Fruit fly (Drosophila melanogaster) whole organism, embryonic: ENCODE results near the gene wit.

Experiments used
- ATbp ChIP-seq: fragments of 200-800 bp; sonication (Bioruptor generic); optimal IDR thresholded peaks from 2 replicates; lab custom pipeline; 2017; ENCODE audit warnings: missing biosample characterization, mild to moderate bottlenecking, missing genetic modification characterization, missing genetic modification reagents
- C15 ChIP-seq: fragments of 200-800 bp; sonication (Bioruptor generic); IDR thresholded peaks from 3 replicates; pipeline ENCODE4 v1.3.6; 2022; ENCODE audit warnings: missing biosample characterization, missing genetic modification characterization
- CG11247 ChIP-seq: fragments of 200-800 bp; sonication (Bioruptor generic); IDR thresholded peaks from 2 replicates; pipeline ENCODE4 v1.3.6; 2022; ENCODE audit warnings: missing biosample characterization, missing genetic modification characterization
- CG12659 ChIP-seq: fragments of 200-800 bp; sonication (Bioruptor generic); optimal IDR thresholded peaks from 3 replicates; lab custom pipeline; 2017; ENCODE audit warnings: mild to moderate bottlenecking, missing biosample characterization, missing genetic modification reagents, missing genetic modification characterization
- CG14667 ChIP-seq: fragments of 200-800 bp; sonication (Bioruptor generic); IDR thresholded peaks from 2 replicates; pipeline ENCODE4 v1.3.6; 2022; ENCODE audit warnings: missing biosample characterization, missing genetic modification characterization
- CG14965 ChIP-seq: fragments of 200-800 bp; sonication (Bioruptor generic); optimal IDR thresholded peaks from 2 replicates; lab custom pipeline; 2016; ENCODE audit warnings: missing biosample characterization, missing genetic modification characterization, borderline replicate concordance
- CG15269 ChIP-seq: fragments of 200-800 bp; sonication (Bioruptor generic); optimal IDR thresholded peaks from 2 replicates; lab custom pipeline; 2018; ENCODE audit warnings: missing biosample characterization, mild to moderate bottlenecking, missing genetic modification characterization, moderate library complexity
- CG15696 ChIP-seq: fragments of 200-800 bp; sonication (Bioruptor generic); optimal IDR thresholded peaks from 2 replicates; lab custom pipeline; 2019; ENCODE audit warnings: missing biosample characterization, mild to moderate bottlenecking, missing genetic modification characterization, moderate library complexity
- CG17359 ChIP-seq: fragments of 200-800 bp; sonication (Bioruptor generic); optimal IDR thresholded peaks from 3 replicates; lab custom pipeline; 2018; ENCODE audit warnings: missing biosample characterization, mild to moderate bottlenecking, missing genetic modification characterization, moderate library complexity
- CG17912 ChIP-seq: fragments of 200-800 bp; sonication (Bioruptor generic); optimal IDR thresholded peaks from 2 replicates; lab custom pipeline; 2018; ENCODE audit warnings: missing biosample characterization, mild to moderate bottlenecking, missing genetic modification characterization
- CG2120 ChIP-seq: fragments of 200-800 bp; sonication (Bioruptor generic); optimal IDR thresholded peaks from 3 replicates; lab custom pipeline; 2016; ENCODE audit warnings: missing biosample characterization, missing genetic modification characterization
- CG31388 ChIP-seq: fragments of 200-800 bp; sonication (Bioruptor generic); optimal IDR thresholded peaks from 2 replicates; lab custom pipeline; 2016; ENCODE audit warnings: missing biosample characterization, missing genetic modification characterization
- CG4328 ChIP-seq: fragments of 200-800 bp; sonication (Bioruptor generic); optimal IDR thresholded peaks from 3 replicates; lab custom pipeline; 2017; ENCODE audit warnings: missing biosample characterization, missing genetic modification reagents, missing genetic modification characterization
- CG7839 ChIP-seq: fragments of 200-800 bp; sonication (Bioruptor generic); optimal IDR thresholded peaks from 3 replicates; lab custom pipeline; 2018; ENCODE audit warnings: missing biosample characterization, mild to moderate bottlenecking, missing genetic modification characterization, moderate library complexity
- CG7963 ChIP-seq: fragments of 200-800 bp; sonication (Bioruptor generic); IDR thresholded peaks from 3 replicates; pipeline ENCODE4 v1.3.6; 2022; ENCODE audit warnings: missing biosample characterization, missing genetic modification characterization; ENCODE audit not compliant: partially characterized antibody
- CG9876 ChIP-seq: fragments of 200-800 bp; sonication (Bioruptor generic); optimal IDR thresholded peaks from 2 replicates; lab custom pipeline; 2016; ENCODE audit warnings: missing biosample characterization, missing genetic modification characterization
- D19B ChIP-seq: fragments of 200-800 bp; sonication (Bioruptor generic); optimal IDR thresholded peaks from 2 replicates; lab custom pipeline; 2017; ENCODE audit warnings: missing biosample characterization, mild to moderate bottlenecking, missing genetic modification characterization
- Dad ChIP-seq: fragments of 200-800 bp; sonication (Bioruptor generic); optimal IDR thresholded peaks from 3 replicates; lab custom pipeline; 2016; ENCODE audit warnings: missing biosample characterization, missing genetic modification characterization
- Dp ChIP-seq: fragments of 200-800 bp; sonication (Bioruptor generic); optimal IDR thresholded peaks from 2 replicates; lab custom pipeline; 2018; ENCODE audit warnings: missing biosample characterization, mild to moderate bottlenecking, missing genetic modification characterization, moderate library complexity
- Fer2 ChIP-seq: fragments of 200-800 bp; sonication (Bioruptor generic); optimal IDR thresholded peaks from 2 replicates; lab custom pipeline; 2018; ENCODE audit warnings: missing biosample characterization, mild to moderate bottlenecking, missing genetic modification characterization, moderate library complexity
- HLH3B ChIP-seq: fragments of 200-800 bp; sonication (Bioruptor generic); IDR thresholded peaks from 2 replicates; pipeline ENCODE4 v1.3.6; 2022; ENCODE audit warnings: missing biosample characterization, missing genetic modification characterization
- HLH4C ChIP-seq: fragments of 200-800 bp; sonication (Bioruptor generic); IDR thresholded peaks from 3 replicates; pipeline ENCODE4 v1.3.6; 2022; ENCODE audit warnings: missing biosample characterization, missing genetic modification characterization; ENCODE audit not compliant: partially characterized antibody
- Ptx1 ChIP-seq: fragments of 200-800 bp; sonication (Bioruptor generic); IDR thresholded peaks from 2 replicates; pipeline ENCODE4 v1.3.6; 2022; ENCODE audit warnings: missing biosample characterization, missing genetic modification characterization
- danr ChIP-seq: fragments of 200-800 bp; sonication (Bioruptor generic); IDR thresholded peaks from 2 replicates; pipeline ENCODE4 v1.3.6; 2022; ENCODE audit warnings: missing biosample characterization, missing genetic modification characterization
- dati ChIP-seq: fragments of 200-800 bp; sonication (Bioruptor generic); IDR thresholded peaks from 2 replicates; pipeline ENCODE4 v1.3.6; 2022; ENCODE audit warnings: missing biosample characterization, missing genetic modification characterization
- dmrt11E ChIP-seq: fragments of 200-800 bp; sonication (Bioruptor generic); optimal IDR thresholded peaks from 3 replicates; lab custom pipeline; 2018; ENCODE audit warnings: missing biosample characterization, mild to moderate bottlenecking, missing genetic modification characterization, moderate library complexity
- en ChIP-seq: fragments of 200-800 bp; sonication (Bioruptor generic); optimal IDR thresholded peaks from 2 replicates; lab custom pipeline; 2016; ENCODE audit warnings: missing biosample characterization, missing genetic modification characterization
- fd3F ChIP-seq: fragments of 200-800 bp; sonication (Bioruptor generic); optimal IDR thresholded peaks from 2 replicates; lab custom pipeline; 2018; ENCODE audit warnings: missing biosample characterization, mild to moderate bottlenecking, missing genetic modification characterization, moderate library complexity
- ftz-f1 ChIP-seq: fragments of 200-800 bp; sonication (Bioruptor generic); optimal IDR thresholded peaks from 2 replicates; lab custom pipeline; 2016; ENCODE audit warnings: missing biosample characterization, missing genetic modification characterization
- fu2 ChIP-seq: fragments of 200-800 bp; sonication (Bioruptor generic); optimal IDR thresholded peaks from 2 replicates; lab custom pipeline; 2016; ENCODE audit warnings: missing biosample characterization, missing genetic modification characterization
- grau ChIP-seq: fragments of 200-800 bp; optimal IDR thresholded peaks from 3 replicates; lab custom pipeline; 2019; ENCODE audit warnings: missing biosample characterization, mild to moderate bottlenecking, missing genetic modification characterization, moderate library complexity
- gsb ChIP-seq: fragments of 200-800 bp; sonication (Bioruptor generic); IDR thresholded peaks from 2 replicates; pipeline ENCODE4 v1.3.6; 2022; ENCODE audit warnings: missing biosample characterization, missing genetic modification characterization
- klu ChIP-seq: fragments of 200-800 bp; sonication (Bioruptor generic); IDR thresholded peaks from 2 replicates; pipeline ENCODE4 v1.3.6; 2022; ENCODE audit warnings: missing biosample characterization, missing genetic modification characterization
- lov ChIP-seq, 2 experiments: fragments of 200-800 bp in 1 of 2; fragments of >200 bp in 1 of 2; sonication (Bioruptor generic) in 1 of 2; IDR thresholded peaks in 1 of 2; optimal IDR thresholded peaks in 1 of 2; 2 replicates in 1 of 2; 3 replicates in 1 of 2; pipeline versions ENCODE4 v1.3.6 to Lab custom; 2017 to 2022; ENCODE audit warnings: missing biosample characterization in 1 of 2, missing genetic modification characterization in 1 of 2
- nerfin-2 ChIP-seq: fragments of 200-800 bp; sonication (Bioruptor generic); IDR thresholded peaks from 2 replicates; pipeline ENCODE4 v1.3.6; 2022; ENCODE audit warnings: missing biosample characterization, missing genetic modification characterization; ENCODE audit not compliant: partially characterized antibody
- onecut ChIP-seq: fragments of 200-800 bp; sonication (Bioruptor generic); IDR thresholded peaks from 2 replicates; pipeline ENCODE4 v1.3.6; 2022; ENCODE audit warnings: missing biosample characterization, missing genetic modification characterization
- p53 ChIP-seq: fragments of 200-800 bp; sonication (Bioruptor generic); optimal IDR thresholded peaks from 2 replicates; lab custom pipeline; 2016; ENCODE audit warnings: missing biosample characterization, missing genetic modification characterization
- repo ChIP-seq: fragments of 200-800 bp; sonication (Bioruptor generic); optimal IDR thresholded peaks from 2 replicates; lab custom pipeline; 2016; ENCODE audit warnings: missing biosample characterization, missing genetic modification characterization
- run ChIP-seq: fragments of 200-800 bp; sonication (Bioruptor generic); optimal IDR thresholded peaks from 3 replicates; lab custom pipeline; 2018; ENCODE audit warnings: missing biosample characterization, mild to moderate bottlenecking, missing genetic modification characterization
- sc ChIP-seq, 3 experiments: fragments of >200 bp in 2 of 3; fragments of 200-800 bp in 1 of 3; sonication (Bioruptor generic) in 1 of 3; optimal IDR thresholded peaks; 2 replicates in 2 of 3; 3 replicates in 1 of 3; lab custom pipeline; 2017; ENCODE audit warnings: mild to moderate bottlenecking in 1 of 3, missing biosample characterization in 1 of 3, missing genetic modification characterization in 1 of 3, missing genetic modification reagents in 1 of 3
- scrt ChIP-seq: fragments of 200-800 bp; sonication (Bioruptor generic); optimal IDR thresholded peaks from 2 replicates; lab custom pipeline; 2018; ENCODE audit warnings: missing biosample characterization, mild to moderate bottlenecking, missing genetic modification characterization, moderate library complexity
- sens ChIP-seq: fragments of 200-800 bp; sonication (Bioruptor generic); peaks from one replicate; lab custom pipeline; 2016; ENCODE audit warnings: missing biosample characterization, missing genetic modification characterization
- seq ChIP-seq: fragments of 200-800 bp; sonication (Bioruptor generic); IDR thresholded peaks from 2 replicates; pipeline ENCODE4 v1.3.6; 2022; ENCODE audit warnings: missing biosample characterization, missing genetic modification characterization
- shn ChIP-seq: fragments of 200-800 bp; sonication (Bioruptor generic); optimal IDR thresholded peaks from 3 replicates; lab custom pipeline; 2016; ENCODE audit warnings: missing biosample characterization, missing genetic modification characterization
- sima ChIP-seq: fragments of 200-800 bp; sonication (Bioruptor generic); optimal IDR thresholded peaks from 2 replicates; lab custom pipeline; 2016; ENCODE audit warnings: missing biosample characterization, missing genetic modification characterization
- slou ChIP-seq: fragments of 200-800 bp; sonication (Bioruptor generic); optimal IDR thresholded peaks from 3 replicates; lab custom pipeline; 2016; ENCODE audit warnings: missing biosample characterization, missing genetic modification characterization
- tin ChIP-seq: fragments of 200-800 bp; sonication (Bioruptor generic); optimal IDR thresholded peaks from 3 replicates; lab custom pipeline; 2016; ENCODE audit warnings: missing biosample characterization, missing genetic modification characterization
- wor ChIP-seq: fragments of 200-800 bp; sonication (Bioruptor generic); IDR thresholded peaks from 2 replicates; pipeline ENCODE4 v1.3.6; 2022; ENCODE audit warnings: missing biosample characterization, missing genetic modification characterization

Gene wit

DNA sequence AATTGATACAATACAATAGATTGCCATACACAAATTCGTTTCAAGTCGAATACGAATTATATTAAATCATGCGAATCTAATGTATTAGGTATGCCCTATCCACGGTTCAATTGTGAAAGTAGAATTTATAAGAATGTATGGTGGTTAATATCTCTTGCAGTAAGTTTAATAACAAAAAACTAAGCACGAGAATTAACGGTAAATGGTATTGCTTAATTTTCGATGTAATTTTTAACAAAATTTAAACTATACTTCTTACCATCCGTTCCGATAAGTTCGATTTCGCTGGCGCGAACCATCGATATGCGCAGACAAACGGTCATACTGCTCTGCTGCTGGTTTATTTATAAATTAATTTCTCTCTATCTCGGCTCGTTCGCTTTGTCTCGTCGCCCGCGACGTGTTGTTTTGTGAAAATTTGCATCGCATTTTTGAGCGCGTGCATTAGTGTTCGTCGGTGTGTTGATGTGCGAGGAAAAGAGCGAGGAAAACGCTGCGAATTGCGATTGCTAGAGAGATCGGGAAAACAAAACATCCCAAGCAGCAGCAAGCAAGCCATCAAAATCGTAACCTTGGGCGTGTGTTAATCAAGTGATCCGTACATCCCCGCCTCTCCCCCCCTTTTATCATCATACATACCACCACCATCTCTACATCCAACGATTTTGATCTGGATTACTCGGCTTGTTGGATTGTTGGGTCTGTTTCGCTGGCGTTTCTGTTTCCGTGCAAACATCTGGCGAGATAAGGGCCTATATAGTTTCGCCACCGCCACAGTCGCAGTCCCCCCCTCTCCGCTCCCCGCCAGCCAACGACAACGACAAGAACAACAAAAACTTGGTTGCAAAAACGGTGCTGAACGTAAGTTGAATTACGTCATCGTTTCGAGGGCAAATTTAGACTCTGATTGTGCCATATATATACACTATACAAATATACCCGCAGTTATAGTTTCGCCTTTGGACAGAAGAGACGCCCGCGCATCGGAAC, 32.0 kb upstream of the wit start, which contains the start of gene Fit1 (continued):
- TF ChIP-seq slou (no peak), HLH4C (GFP tag; lab: Robert Waterston, UW) (peak; percentile 55; the same call in 1 of the 3 replicates), sc (optimal IDR thresholded peaks at IDR 0.05; lab: Kevin White, UChicago) (no peak), sc (GFP tag; optimal IDR thresholded peaks at IDR 0.05; lab: Kevin White, UChicago) (no peak), CG7963 (GFP tag; lab: Robert Waterston, UW) (peak; percentile 56; the same call in 2 of the 3 replicates), danr (no peak), ATbp (no peak), CG14667 (GFP tag; lab: Robert Waterston, UW) (no peak), CG17912 (GFP tag; lab: Kevin White, UChicago) (no peak), klu (GFP tag; lab: Robert Waterston, UW) (no peak), Ptx1 (GFP tag; lab: Robert Waterston, UW) (no peak), CG2120 (GFP tag; lab: Kevin White, UChicago) (no peak), repo (GFP tag; lab: Kevin White, UChicago) (no peak), lov (optimal IDR thresholded peaks at IDR 0.05; lab: Kevin White, UChicago) (no peak), lov (GFP tag; IDR thresholded peaks at IDR 0.05; lab: Robert Waterston, UW) (no peak), Fer2 (no peak), dmrt11E (tag; lab: Kevin White, UChicago) (no peak), sima (GFP tag; lab: Kevin White, UChicago) (no peak), HLH3B (GFP tag; lab: Robert Waterston, UW) (no peak), CG7839 (tag; lab: Kevin White, UChicago) (no peak), CG17359 (no peak), gsb (no peak), CG14965 (GFP tag; lab: Kevin White, UChicago) (no peak), C15 (GFP tag; lab: Robert Waterston, UW) (no peak), CG12659 (GFP tag; lab: Kevin White, UChicago) (no peak), wor (no peak), CG15696 (no peak), fd3F (GFP tag; lab: Kevin White, UChicago) (no peak), grau (tag; lab: Kevin White, UChicago) (no peak), onecut (GFP tag; lab: Robert Waterston, UW) (no peak), sens (GFP tag; lab: Kevin White, UChicago) (no peak), tin (GFP tag; lab: Kevin White, UChicago) (no peak), Dad (GFP tag; lab: Kevin White, UChicago) (no peak), run (tag; lab: Kevin White, UChicago) (no peak), CG11247 (GFP tag; lab: Robert Waterston, UW) (no peak), dati (GFP tag; lab: Robert Waterston, UW) (no peak), CG31388 (no peak), D19B (GFP tag; lab: Kevin White, UChicago) (no peak), Dp (GFP tag; lab: Kevin White, UChicago) (peak; percentile 56), nerfin-2 (GFP tag; lab: Robert Waterston, UW) (no peak), fu2 (GFP tag; lab: Kevin White, UChicago) (no peak), shn (no peak), CG9876 (GFP tag; lab: Kevin White, UChicago) (no peak), p53 (no peak), CG15269 (tag; lab: Kevin White, UChicago) (no peak), CG4328 (no peak), scrt (no peak), en (GFP tag; lab: Kevin White, UChicago) (no peak), ftz-f1 (peak; percentile 95), seq (GFP tag; lab: Robert Waterston, UW) (no peak)
